Worm (Caenorhabditis elegans) whole organism, early embryonic: ENCODE measurements around the gene F46H5.5.

Experiments
- B0310.2 ChIP-seq: sonication (generic microtip); optimal IDR thresholded peaks from 2 replicates; lab custom pipeline; 2016; ENCODE audit warnings: mild to moderate bottlenecking, missing genetic modification characterization, missing compliant biosample characterization
- F13C5.2 ChIP-seq: sonication (generic microtip); optimal IDR thresholded peaks from 2 replicates; lab custom pipeline; 2017; ENCODE audit warnings: mild to moderate bottlenecking, missing genetic modification characterization, inconsistent platforms, missing compliant biosample characterization
- aly-1 ChIP-seq: sonication (generic microtip); optimal IDR thresholded peaks from 2 replicates; lab custom pipeline; 2016; ENCODE audit warnings: missing genetic modification characterization, missing compliant biosample characterization
- ama-1 ChIP-seq: fragments of 150-350 bp; optimal IDR thresholded peaks from 2 replicates; lab custom pipeline; 2014
- ceh-13 ChIP-seq: fragments of 200-800 bp; sonication (Bioruptor generic); optimal IDR thresholded peaks from 2 replicates; lab custom pipeline; 2018; ENCODE audit warnings: mild to moderate bottlenecking, missing genetic modification characterization, missing compliant biosample characterization
- ceh-36 ChIP-seq: sonication (generic microtip); optimal IDR thresholded peaks from 2 replicates; lab custom pipeline; 2016; ENCODE audit warnings: missing genetic modification characterization, inconsistent platforms, missing compliant biosample characterization
- ets-7 ChIP-seq: sonication (generic microtip); optimal IDR thresholded peaks from 2 replicates; lab custom pipeline; 2016; ENCODE audit warnings: missing genotype, missing genetic modification characterization, missing compliant biosample characterization
- flt-1 ChIP-seq: fragments of 200-800 bp; sonication (Bioruptor generic); IDR thresholded peaks from 2 replicates; pipeline ENCODE4 v1.3.6; 2022; ENCODE audit warnings: missing genetic modification characterization, missing compliant biosample characterization
- hmbx-1 ChIP-seq: sonication (generic microtip); optimal IDR thresholded peaks from 2 replicates; lab custom pipeline; 2016; ENCODE audit warnings: mild to moderate bottlenecking, missing genetic modification characterization, missing compliant biosample characterization
- hmg-4 ChIP-seq: fragments of 200-800 bp; sonication (Bioruptor generic); optimal IDR thresholded peaks from 2 replicates; lab custom pipeline; 2018; ENCODE audit warnings: mild to moderate bottlenecking, missing genetic modification characterization, missing compliant biosample characterization
- hnd-1 ChIP-seq: sonication (generic microtip); optimal IDR thresholded peaks from 2 replicates; lab custom pipeline; 2016; ENCODE audit warnings: missing genetic modification characterization, missing compliant biosample characterization
- pes-1 ChIP-seq: fragments of 200-800 bp; sonication (Bioruptor generic); IDR thresholded peaks from 2 replicates; pipeline ENCODE4 v1.3.6; 2022; ENCODE audit warnings: missing genetic modification reagents, missing genetic modification characterization, missing compliant biosample characterization
- scrt-1 ChIP-seq: fragments of 200-800 bp; sonication (Bioruptor generic); IDR thresholded peaks from 2 replicates; pipeline ENCODE4 v1.3.6; 2022; ENCODE audit warnings: missing genetic modification characterization, missing compliant biosample characterization
- sea-1 ChIP-seq: fragments of 200-800 bp; sonication (Bioruptor generic); conservative IDR thresholded peaks from 2 replicates; pipeline ENCODE4 v1.3.6; 2022; ENCODE audit warnings: missing genetic modification characterization, missing compliant biosample characterization
- tbx-11 ChIP-seq: fragments of 200-800 bp; sonication (Bioruptor generic); IDR thresholded peaks from 2 replicates; pipeline ENCODE4 v1.3.6; 2022; ENCODE audit warnings: missing genetic modification characterization, missing compliant biosample characterization
- tbx-37 ChIP-seq: fragments of 200-800 bp; sonication (Bioruptor generic); conservative IDR thresholded peaks from 2 replicates; pipeline ENCODE4 v1.3.6; 2022; ENCODE audit warnings: missing genetic modification reagents, missing genetic modification characterization, missing compliant biosample characterization
- tra-4 ChIP-seq: sonication (generic microtip); optimal IDR thresholded peaks from 2 replicates; lab custom pipeline; 2017; ENCODE audit warnings: missing genetic modification characterization, missing compliant biosample characterization

Gene F46H5.5

ce11 chrX:7271968-7272367 is 15.2 kb upstream of the F46H5.5 start, which contains the start of gene F46H5.11:
Gene F46H5.11, minus strand, starts transcription at chrX:7272068.
- TF ChIP-seq ceh-13 (GFP tag; lab: Kevin White, UChicago) (no peak), flt-1 (GFP tag; lab: Robert Waterston, UW) (no peak)

ce11 chrX:7269379-7269778 is 12.6 kb upstream of the F46H5.5 start, which contains the start of gene grd-7:
Gene grd-7, minus strand, starts transcription at chrX:7269479.
- TF ChIP-seq ceh-13 (GFP tag; lab: Kevin White, UChicago) = no peak
- no peak for TF ChIP-seq hmg-4 (GFP tag; lab: Kevin White, UChicago)
- TF ChIP-seq tbx-37 (GFP tag; lab: Robert Waterston, UW) = no peak
- no peak for TF ChIP-seq sea-1 (GFP tag; lab: Robert Waterston, UW)
- no peak for TF ChIP-seq hnd-1 (tag; lab: Kevin White, UChicago)
- no peak for TF ChIP-seq flt-1 (GFP tag; lab: Robert Waterston, UW)
- TF ChIP-seq ama-1 (lab: Kevin White, UChicago) = no peak
- TF ChIP-seq B0310.2 = no peak
- TF ChIP-seq aly-1 = no peak
- TF ChIP-seq ceh-36 = no peak
- TF ChIP-seq tbx-11 (GFP tag; lab: Robert Waterston, UW) = no peak
- TF ChIP-seq scrt-1 (GFP tag; lab: Robert Waterston, UW) = no peak
- no peak for TF ChIP-seq F13C5.2 (tag; lab: Kevin White, UChicago)

ce11 chrX:7268965-7269364 is 12.2 kb upstream of the F46H5.5 start:
- TF ChIP-seq tbx-11 (GFP tag; lab: Robert Waterston, UW) (no peak), sea-1 (GFP tag; lab: Robert Waterston, UW) (0 out of 2 replicates have a peak, but pooled peaks have one; percentile 31), ceh-36 (no peak), scrt-1 (GFP tag; lab: Robert Waterston, UW) (0 out of 2 replicates have a peak, but pooled peaks have one; percentile 30), hnd-1 (tag; lab: Kevin White, UChicago) (no peak)

- TF ChIP-seq aly-1 = no peak
- TF ChIP-seq ama-1 (lab: Kevin White, UChicago) = no peak
- no peak for TF ChIP-seq F13C5.2 (tag; lab: Kevin White, UChicago)
- no peak for TF ChIP-seq ceh-13 (GFP tag; lab: Kevin White, UChicago)
- 0 out of 2 replicates have a peak, but pooled peaks have one; percentile 1 for TF ChIP-seq sea-1 (GFP tag; lab: Robert Waterston, UW)
- TF ChIP-seq B0310.2 = no peak
Observed at ce11 chrX:7265348-7265747, 8.6 kb upstream of the F46H5.5 start, which contains the start of gene F46H5.2. Gene F46H5.2, plus strand, starts transcription at chrX:7265648.

- peak; percentile 63; the same call in 1 of the 2 replicates for TF ChIP-seq flt-1 (GFP tag; lab: Robert Waterston, UW)
- TF ChIP-seq tbx-11 (GFP tag; lab: Robert Waterston, UW) = no peak
- no peak for TF ChIP-seq hmbx-1
- peak; percentile 73 for TF ChIP-seq F13C5.2 (tag; lab: Kevin White, UChicago)
- TF ChIP-seq hmg-4 (GFP tag; lab: Kevin White, UChicago) = peak; percentile 91
- peak; percentile 64; the same call in 1 of the 2 replicates for TF ChIP-seq sea-1 (GFP tag; lab: Robert Waterston, UW)
- peak; percentile 3 for TF ChIP-seq ceh-13 (GFP tag; lab: Kevin White, UChicago)
- no peak for TF ChIP-seq tra-4 (tag; lab: Kevin White, UChicago)
- no peak for TF ChIP-seq pes-1
- TF ChIP-seq scrt-1 (GFP tag; lab: Robert Waterston, UW) = no peak
- peak; percentile 32 for TF ChIP-seq ets-7 (tag; lab: Kevin White, UChicago)
- TF ChIP-seq tbx-37 (GFP tag; lab: Robert Waterston, UW) = 0 out of 2 replicates have a peak, but pooled peaks have one; percentile 34
- no peak for TF ChIP-seq ceh-36
- peak; percentile 25 for TF ChIP-seq aly-1
- no peak for TF ChIP-seq B0310.2
- TF ChIP-seq hnd-1 (tag; lab: Kevin White, UChicago) = no peak
- no peak for TF ChIP-seq ama-1 (lab: Kevin White, UChicago)
Observed at ce11 chrX:7264591-7265306, 8.0 kb upstream of the F46H5.5 start.

- TF ChIP-seq hmbx-1 (no peak), hmg-4 (GFP tag; lab: Kevin White, UChicago) (no peak), F13C5.2 (tag; lab: Kevin White, UChicago) (no peak), sea-1 (GFP tag; lab: Robert Waterston, UW) (no peak), tbx-11 (GFP tag; lab: Robert Waterston, UW) (no peak), aly-1 (no peak), ceh-13 (GFP tag; lab: Kevin White, UChicago) (no peak), ets-7 (tag; lab: Kevin White, UChicago) (no peak), B0310.2 (no peak), flt-1 (GFP tag; lab: Robert Waterston, UW) (no peak), ama-1 (lab: Kevin White, UChicago) (no peak), pes-1 (no peak), tra-4 (tag; lab: Kevin White, UChicago) (no peak), scrt-1 (GFP tag; lab: Robert Waterston, UW) (no peak), tbx-37 (GFP tag; lab: Robert Waterston, UW) (no peak), ceh-36 (no peak), hnd-1 (tag; lab: Kevin White, UChicago) (no peak)
Observed at ce11 chrX:7260327-7261019, 3.7 kb upstream of the F46H5.5 start, which contains the start of gene lact-1. Gene lact-1, minus strand, starts transcription at chrX:7260377.

ce11 chrX:7254558-7254957 is 2.2 kb downstream of the F46H5.5 start, which contains the start of gene F46H5.4:
Gene F46H5.4, minus strand, starts transcription at chrX:7254610.
- TF ChIP-seq aly-1 (no peak), B0310.2 (no peak), tra-4 (tag; lab: Kevin White, UChicago) (no peak), tbx-11 (GFP tag; lab: Robert Waterston, UW) (no peak), F13C5.2 (tag; lab: Kevin White, UChicago) (peak; percentile 53), ama-1 (lab: Kevin White, UChicago) (no peak), flt-1 (GFP tag; lab: Robert Waterston, UW) (no peak), ceh-13 (GFP tag; lab: Kevin White, UChicago) (no peak), hmg-4 (GFP tag; lab: Kevin White, UChicago) (no peak), ets-7 (tag; lab: Kevin White, UChicago) (no peak), ceh-36 (no peak), scrt-1 (GFP tag; lab: Robert Waterston, UW) (0 out of 2 replicates have a peak, but pooled peaks have one; percentile 21), hmbx-1 (no peak)
